Worm (Caenorhabditis elegans) whole organism, young adult: ENCODE measurements around the gene T07D3.2.

ENCODE experiments used
- F37B4.10 ChIP-seq: fragments of 200-800 bp; sonication (Bioruptor generic); IDR thresholded peaks from 2 replicates; pipeline ENCODE4 v1.3.6; 2022; ENCODE audit warnings: missing genetic modification characterization, missing compliant biosample characterization
- attf-6 ChIP-seq: fragments of 200-800 bp; sonication (Bioruptor generic); IDR thresholded peaks from 2 replicates; pipeline ENCODE4 v1.3.6; 2022; ENCODE audit warnings: missing genetic modification reagents, missing genetic modification characterization, missing compliant biosample characterization
- ceh-40 ChIP-seq: fragments of 200-800 bp; sonication (Bioruptor generic); IDR thresholded peaks from 2 replicates; pipeline ENCODE4 v1.3.6; 2022; ENCODE audit warnings: missing genetic modification characterization, missing compliant biosample characterization
- him-1 ChIP-seq: sonication (generic microtip); optimal IDR thresholded peaks from 2 replicates; lab custom pipeline; 2016; ENCODE audit warnings: missing genotype, missing genetic modification reagents, missing genetic modification characterization, missing compliant biosample characterization
- rpc-1 ChIP-seq, 2 experiments: fragments of 150-350 bp in 1 of 2; sonication (generic microtip) in 1 of 2; optimal IDR thresholded peaks; 2 replicates each; lab custom pipeline; 2014 to 2018; ENCODE audit warnings: missing biosample characterization in 1 of 2, missing genetic modification characterization in 1 of 2, missing genetic modification reagents in 1 of 2, missing genotype in 1 of 2
- zfh-2 ChIP-seq: fragments of 200-800 bp; sonication (Bioruptor generic); conservative IDR thresholded peaks from 2 replicates; pipeline ENCODE4 v1.3.6; 2022; ENCODE audit warnings: missing genetic modification reagents, missing genetic modification characterization, missing compliant biosample characterization

DNA sequence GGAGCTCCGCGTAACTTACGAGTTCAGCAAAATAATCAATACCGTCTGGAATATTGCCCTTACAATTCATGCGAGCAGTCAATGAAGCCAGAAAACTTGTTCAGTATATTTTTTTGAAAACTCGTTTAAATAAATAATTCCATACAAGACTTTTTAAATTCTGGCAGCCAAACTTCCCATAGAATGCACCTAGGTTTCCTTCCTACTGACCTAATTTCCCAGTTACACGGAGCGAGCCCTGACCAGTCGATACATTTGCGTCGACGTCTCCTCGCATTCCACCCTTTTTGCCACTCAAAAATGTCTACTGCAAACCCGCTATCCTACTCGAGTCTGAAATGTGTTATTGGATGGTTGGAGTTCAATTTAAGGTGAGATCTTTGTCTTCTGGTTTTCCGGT, 15.6 kb downstream of the T07D3.2 start, which contains the start of gene fbxc-30:
- TF ChIP-seq him-1 (tag; lab: Kevin White, UChicago): no peak
- TF ChIP-seq rpc-1 (optimal IDR thresholded peaks at IDR 0.05; lab: Kevin White, UChicago): no peak
- no peak for TF ChIP-seq rpc-1 (tag; optimal IDR thresholded peaks at IDR 0.05; lab: Kevin White, UChicago)
- no peak for TF ChIP-seq zfh-2
- no peak for TF ChIP-seq attf-6
- no peak for TF ChIP-seq F37B4.10 (GFP tag; lab: Robert Waterston, UW)
- no peak for TF ChIP-seq ceh-40 (GFP tag; lab: Robert Waterston, UW)
